Fruit fly (Drosophila melanogaster): ENCODE results near the gene Ets65A.

Ets65A gene

dm6 chr3L:6054803-6055202, 42.6 kb upstream of the Ets65A start, which contains the start of gene tant (continued):
- TF ChIP-seq lbe (GFP tag; optimal IDR thresholded peaks at IDR 0.05) = no peak
- TF ChIP-seq cwo (GFP tag; optimal IDR thresholded peaks at IDR 0.05) = no peak
- no peak for TF ChIP-seq Hmx (GFP tag; optimal IDR thresholded peaks at IDR 0.05)
- no peak for TF ChIP-seq ac (GFP tag; optimal IDR thresholded peaks at IDR 0.05)
- no peak for TF ChIP-seq vvl (GFP tag; IDR thresholded peaks at IDR 0.05)
- no peak for TF ChIP-seq CG16779 (GFP tag; IDR thresholded peaks at IDR 0.05)
- TF ChIP-seq yki (optimal IDR thresholded peaks at IDR 0.05) = peak; percentile 55
- no peak for TF ChIP-seq Neu2 (GFP tag; optimal IDR thresholded peaks at IDR 0.05; ENCODE audit: borderline replicate concordance)
- no peak for TF ChIP-seq CG14667 (GFP tag; IDR thresholded peaks at IDR 0.05)
- no peak for TF ChIP-seq CG9215 (GFP tag; IDR thresholded peaks at IDR 0.05)
- TF ChIP-seq CG3726 (GFP tag; IDR thresholded peaks at IDR 0.05) = no peak
- no peak for TF ChIP-seq lov (optimal IDR thresholded peaks at IDR 0.05)
- TF ChIP-seq lov (GFP tag; IDR thresholded peaks at IDR 0.05) = no peak
- no peak for TF ChIP-seq Meics (GFP tag; optimal IDR thresholded peaks at IDR 0.05)
- TF ChIP-seq repo (GFP tag; optimal IDR thresholded peaks at IDR 0.05) = no peak
- peak; percentile 7 to 33 for TF ChIP-seq tll (GFP tag; optimal IDR thresholded peaks at IDR 0.05)
- TF ChIP-seq CG7372 (GFP tag; IDR thresholded peaks at IDR 0.05) = no peak
- peak; percentile 15 for TF ChIP-seq Jarid2 (GFP tag; optimal IDR thresholded peaks at IDR 0.05)
- no peak for TF ChIP-seq Tbp (GFP tag; optimal IDR thresholded peaks at IDR 0.05)
- no peak for TF ChIP-seq so (GFP tag; IDR thresholded peaks at IDR 0.05)
- no peak for TF ChIP-seq nom (GFP tag; optimal IDR thresholded peaks at IDR 0.05)
- no peak for TF ChIP-seq fd3F (GFP tag; optimal IDR thresholded peaks at IDR 0.05)
- no peak for TF ChIP-seq chm (GFP tag; IDR thresholded peaks at IDR 0.05)
- TF ChIP-seq Stat92E (GFP tag; optimal IDR thresholded peaks at IDR 0.05) = no peak
- TF ChIP-seq CG13424 (tag; optimal IDR thresholded peaks at IDR 0.05) = no peak
- TF ChIP-seq CG11093 (GFP tag; IDR thresholded peaks at IDR 0.05) = no peak
- TF ChIP-seq CG2889 (GFP tag; IDR thresholded peaks at IDR 0.05) = no peak
- TF ChIP-seq GATAe (GFP tag; conservative IDR thresholded peaks at IDR 0.05) = no peak
- TF ChIP-seq CG17912 (GFP tag; optimal IDR thresholded peaks at IDR 0.05) = no peak
- TF ChIP-seq CG18476 (GFP tag; optimal IDR thresholded peaks at IDR 0.05) = no peak
- no peak for TF ChIP-seq sqz (GFP tag; optimal IDR thresholded peaks at IDR 0.05)
- TF ChIP-seq Vsx1 (GFP tag; optimal IDR thresholded peaks at IDR 0.05) = no peak
- TF ChIP-seq Bteb2 (GFP tag; optimal IDR thresholded peaks at IDR 0.05) = no peak
- TF ChIP-seq Taf1 (GFP tag; IDR thresholded peaks at IDR 0.05) = no peak
- no peak for TF ChIP-seq stc (GFP tag; IDR thresholded peaks at IDR 0.05)
- TF ChIP-seq nerfin-1 (tag; optimal IDR thresholded peaks at IDR 0.05) = no peak
- TF ChIP-seq psq (GFP tag; optimal IDR thresholded peaks at IDR 0.05) = no peak
- TF ChIP-seq zen2 (GFP tag; IDR thresholded peaks at IDR 0.05; ENCODE audit: partially characterized antibody) = peak; percentile 70; the same call in 1 of the 3 replicates
- TF ChIP-seq CG8924 (tag; optimal IDR thresholded peaks at IDR 0.05) = no peak
- no peak for TF ChIP-seq CG32772 (GFP tag; IDR thresholded peaks at IDR 0.05)
- TF ChIP-seq ci (GFP tag; IDR thresholded peaks at IDR 0.05) = no peak
- no peak for TF ChIP-seq CG31388 (GFP tag; optimal IDR thresholded peaks at IDR 0.05)
- TF ChIP-seq Mad (GFP tag; optimal IDR thresholded peaks at IDR 0.05) = peak; percentile 2
- no peak for TF ChIP-seq hth (optimal IDR thresholded peaks at IDR 0.05)
- no peak for TF ChIP-seq CG12155 (GFP tag; optimal IDR thresholded peaks at IDR 0.05)
- TF ChIP-seq zfh2 (GFP tag; optimal IDR thresholded peaks at IDR 0.05) = peak; percentile 3
- no peak for TF ChIP-seq corto (GFP tag; optimal IDR thresholded peaks at IDR 0.05)
- TF ChIP-seq Dbx (GFP tag; IDR thresholded peaks at IDR 0.05) = no peak
- no peak for TF ChIP-seq CG13123 (GFP tag; optimal IDR thresholded peaks at IDR 0.05)
- peak; percentile 45 for TF ChIP-seq sug (tag; optimal IDR thresholded peaks at IDR 0.05)
- TF ChIP-seq CG43689 (GFP tag; IDR thresholded peaks at IDR 0.05) = no peak
- TF ChIP-seq gcm (GFP tag; optimal IDR thresholded peaks at IDR 0.05) = no peak
- TF ChIP-seq HmgZ (tag; optimal IDR thresholded peaks at IDR 0.05) = peak; percentile 49
